Fruit fly (Drosophila melanogaster) whole organism, embryonic: Measurements from ENCODE around the gene CG5641.

Experiments
- CG10267 ChIP-seq: fragments of 200-800 bp; sonication (Bioruptor generic); optimal IDR thresholded peaks from 2 replicates; lab custom pipeline; 2018; ENCODE audit warnings: missing biosample characterization, mild to moderate bottlenecking, missing genetic modification characterization, moderate library complexity
- CG10543 ChIP-seq: fragments of 200-800 bp; sonication (Bioruptor generic); optimal IDR thresholded peaks from 3 replicates; lab custom pipeline; 2017; ENCODE audit warnings: missing biosample characterization, mild to moderate bottlenecking, missing genetic modification characterization, moderate library complexity
- CG1233 ChIP-seq: fragments of 200-800 bp; sonication (Bioruptor generic); optimal IDR thresholded peaks from 4 replicates; lab custom pipeline; 2018; ENCODE audit warnings: missing biosample characterization, mild to moderate bottlenecking, missing genetic modification characterization
- CG13424 ChIP-seq: fragments of 200-800 bp; sonication (Bioruptor generic); optimal IDR thresholded peaks from 2 replicates; lab custom pipeline; 2019; ENCODE audit warnings: missing biosample characterization, mild to moderate bottlenecking, missing genetic modification characterization, moderate library complexity
- CG14050 ChIP-seq: fragments of 200-800 bp; sonication (Bioruptor generic); IDR thresholded peaks from 3 replicates; pipeline ENCODE4 v1.3.6; 2022; ENCODE audit warnings: missing biosample characterization, missing genetic modification characterization
- CG15514 ChIP-seq: fragments of 200-800 bp; sonication (Bioruptor generic); optimal IDR thresholded peaks from 3 replicates; lab custom pipeline; 2017; ENCODE audit warnings: missing biosample characterization, missing genetic modification characterization, mild to moderate bottlenecking, moderate library complexity, missing genetic modification reagents
- CG17361 ChIP-seq: fragments of 200-800 bp; sonication (Bioruptor generic); IDR thresholded peaks from 3 replicates; pipeline ENCODE4 v1.3.6; 2022; ENCODE audit warnings: missing biosample characterization, missing genetic modification characterization
- CG17829 ChIP-seq: fragments of 200-800 bp; optimal IDR thresholded peaks from 2 replicates; lab custom pipeline; 2019; ENCODE audit warnings: missing biosample characterization, mild to moderate bottlenecking, missing genetic modification characterization, moderate library complexity
- CG18619 ChIP-seq: fragments of 200-800 bp; sonication (Bioruptor generic); optimal IDR thresholded peaks from 3 replicates; lab custom pipeline; 2017; ENCODE audit warnings: missing biosample characterization, mild to moderate bottlenecking, missing genetic modification characterization
- CG2120 ChIP-seq: fragments of 200-800 bp; sonication (Bioruptor generic); optimal IDR thresholded peaks from 3 replicates; lab custom pipeline; 2016; ENCODE audit warnings: missing biosample characterization, missing genetic modification characterization
- CG2678 ChIP-seq: fragments of 200-800 bp; sonication (Bioruptor generic); optimal IDR thresholded peaks from 3 replicates; lab custom pipeline; 2019; ENCODE audit warnings: missing biosample characterization, mild to moderate bottlenecking, missing genetic modification characterization, moderate library complexity
- CG32532 ChIP-seq: fragments of 200-800 bp; sonication (Bioruptor generic); IDR thresholded peaks from 2 replicates; pipeline ENCODE4 v1.3.6; 2022; ENCODE audit warnings: missing biosample characterization, missing genetic modification characterization
- CG34224 ChIP-seq: fragments of 200-800 bp; sonication (Bioruptor generic); IDR thresholded peaks from 3 replicates; pipeline ENCODE4 v1.3.6; 2022; ENCODE audit warnings: missing biosample characterization, missing genetic modification characterization; ENCODE audit not compliant: partially characterized antibody
- CG4730 ChIP-seq: fragments of 200-800 bp; sonication (Bioruptor generic); IDR thresholded peaks from 2 replicates; pipeline ENCODE4 v1.3.6; 2022; ENCODE audit warnings: missing biosample characterization, missing genetic modification characterization
- CG6765 ChIP-seq: fragments of 200-800 bp; sonication (Bioruptor generic); optimal IDR thresholded peaks from 3 replicates; lab custom pipeline; 2017; ENCODE audit warnings: missing biosample characterization, mild to moderate bottlenecking, missing genetic modification characterization
- CG7357 ChIP-seq: fragments of 200-800 bp; sonication (Bioruptor generic); IDR thresholded peaks from 3 replicates; pipeline ENCODE4 v1.3.6; 2022; ENCODE audit warnings: missing biosample characterization, missing genetic modification characterization
- CG7963 ChIP-seq: fragments of 200-800 bp; sonication (Bioruptor generic); IDR thresholded peaks from 3 replicates; pipeline ENCODE4 v1.3.6; 2022; ENCODE audit warnings: missing biosample characterization, missing genetic modification characterization; ENCODE audit not compliant: partially characterized antibody
- CG8924 ChIP-seq: fragments of 200-800 bp; optimal IDR thresholded peaks from 3 replicates; lab custom pipeline; 2019; ENCODE audit warnings: missing biosample characterization, mild to moderate bottlenecking, missing genetic modification characterization, moderate library complexity
- CG9437 ChIP-seq: fragments of 200-800 bp; sonication (Bioruptor generic); optimal IDR thresholded peaks from 2 replicates; lab custom pipeline; 2018; ENCODE audit warnings: missing biosample characterization, mild to moderate bottlenecking, missing genetic modification characterization
- CoRest ChIP-seq: fragments of 200-800 bp; sonication (Bioruptor generic); optimal IDR thresholded peaks from 3 replicates; lab custom pipeline; 2018; ENCODE audit warnings: missing biosample characterization, mild to moderate bottlenecking, missing genetic modification characterization, moderate library complexity
- Dll ChIP-seq: fragments of 200-800 bp; sonication (Bioruptor generic); IDR thresholded peaks from 4 replicates; pipeline ENCODE4 v1.3.6; 2022; ENCODE audit warnings: missing biosample characterization, missing genetic modification characterization; ENCODE audit not compliant: partially characterized antibody
- Eip74EF ChIP-seq, 2 experiments: fragments of 200-800 bp in 1 of 2; fragments of >200 bp in 1 of 2; sonication (Bioruptor generic) in 1 of 2; optimal IDR thresholded peaks; 2 replicates each; lab custom pipeline; 2017 to 2019; ENCODE audit warnings: missing biosample characterization in 2 of 2, missing genetic modification characterization in 2 of 2, mild to moderate bottlenecking in 1 of 2, moderate library complexity in 1 of 2
- Elba2 ChIP-seq: fragments of 200-800 bp; sonication (Bioruptor generic); optimal IDR thresholded peaks from 3 replicates; lab custom pipeline; 2016; ENCODE audit warnings: missing biosample characterization, missing genetic modification characterization
- Ets97D ChIP-seq: fragments of 200-800 bp; sonication (Bioruptor generic); optimal IDR thresholded peaks from 3 replicates; lab custom pipeline; 2016; ENCODE audit warnings: missing biosample characterization, missing genetic modification characterization
- Fer2 ChIP-seq: fragments of 200-800 bp; sonication (Bioruptor generic); optimal IDR thresholded peaks from 2 replicates; lab custom pipeline; 2018; ENCODE audit warnings: missing biosample characterization, mild to moderate bottlenecking, missing genetic modification characterization, moderate library complexity
- GATAe ChIP-seq: fragments of 200-800 bp; sonication (Bioruptor generic); conservative IDR thresholded peaks from 2 replicates; pipeline ENCODE4 v1.3.6; 2022; ENCODE audit warnings: missing biosample characterization, missing genetic modification characterization
- H2.0 ChIP-seq: fragments of 200-800 bp; sonication (Bioruptor generic); IDR thresholded peaks from 2 replicates; pipeline ENCODE4 v1.3.6; 2022; ENCODE audit warnings: missing biosample characterization, missing genetic modification characterization
- HLH4C ChIP-seq: fragments of 200-800 bp; sonication (Bioruptor generic); IDR thresholded peaks from 3 replicates; pipeline ENCODE4 v1.3.6; 2022; ENCODE audit warnings: missing biosample characterization, missing genetic modification characterization; ENCODE audit not compliant: partially characterized antibody
- HmgZ ChIP-seq: fragments of 200-800 bp; sonication (Bioruptor generic); optimal IDR thresholded peaks from 2 replicates; lab custom pipeline; 2018; ENCODE audit warnings: missing biosample characterization, mild to moderate bottlenecking, missing genetic modification characterization
- NFAT ChIP-seq: fragments of 200-800 bp; sonication (Bioruptor generic); IDR thresholded peaks from 2 replicates; pipeline ENCODE4 v1.3.6; 2022; ENCODE audit warnings: missing biosample characterization, missing genetic modification characterization
- Sry-δ ChIP-seq: fragments of 200-800 bp; sonication (Bioruptor generic); optimal IDR thresholded peaks from 2 replicates; lab custom pipeline; 2016; ENCODE audit warnings: missing biosample characterization, missing genetic modification characterization
- Trl ChIP-seq, 3 experiments: fragments of >200 bp in 2 of 3; fragments of 200-800 bp in 1 of 3; sonication (Bioruptor generic) in 1 of 3; optimal IDR thresholded peaks; 2 replicates in 1 of 3; 3 replicates in 2 of 3; lab custom pipeline; 2016 to 2017; ENCODE audit warnings: missing biosample characterization in 1 of 3, missing genetic modification characterization in 1 of 3
- al ChIP-seq: fragments of 200-800 bp; sonication (Bioruptor generic); IDR thresholded peaks from 2 replicates; pipeline ENCODE4 v1.3.6; 2022; ENCODE audit warnings: missing biosample characterization, missing genetic modification characterization
- ara ChIP-seq: fragments of 200-800 bp; sonication (Bioruptor generic); IDR thresholded peaks from 2 replicates; pipeline ENCODE4 v1.3.6; 2022; ENCODE audit warnings: missing biosample characterization, missing genetic modification characterization
- ash1 ChIP-seq: fragments of 200-800 bp; sonication (Bioruptor generic); optimal IDR thresholded peaks from 2 replicates; lab custom pipeline; 2018; ENCODE audit warnings: missing biosample characterization, mild to moderate bottlenecking, missing genetic modification characterization
- bab2 ChIP-seq: fragments of 200-800 bp; sonication (Bioruptor generic); optimal IDR thresholded peaks from 2 replicates; lab custom pipeline; 2016; ENCODE audit warnings: missing biosample characterization, missing genetic modification characterization
- bowl ChIP-seq: fragments of 200-800 bp; sonication (Bioruptor generic); IDR thresholded peaks from 2 replicates; pipeline ENCODE4 v1.3.6; 2022; ENCODE audit warnings: missing biosample characterization, missing genetic modification characterization
- dmrt11E ChIP-seq: fragments of 200-800 bp; sonication (Bioruptor generic); optimal IDR thresholded peaks from 3 replicates; lab custom pipeline; 2018; ENCODE audit warnings: missing biosample characterization, mild to moderate bottlenecking, missing genetic modification characterization, moderate library complexity
- esg ChIP-seq: fragments of 200-800 bp; sonication (Bioruptor generic); conservative IDR thresholded peaks from 2 replicates; pipeline ENCODE4 v1.3.6; 2022; ENCODE audit warnings: missing biosample characterization, missing genetic modification characterization
- fd96Cb ChIP-seq: fragments of 200-800 bp; sonication (Bioruptor generic); optimal IDR thresholded peaks from 2 replicates; lab custom pipeline; 2018; ENCODE audit warnings: missing biosample characterization, mild to moderate bottlenecking, missing genetic modification characterization, moderate library complexity
- lmd ChIP-seq: fragments of 200-800 bp; sonication (Bioruptor generic); IDR thresholded peaks from 2 replicates; pipeline ENCODE4 v1.3.6; 2022; ENCODE audit warnings: missing biosample characterization, missing genetic modification characterization
- peb ChIP-seq: fragments of 200-800 bp; sonication (Bioruptor generic); IDR thresholded peaks from 2 replicates; pipeline ENCODE4 v1.3.6; 2022; ENCODE audit warnings: missing biosample characterization, missing genetic modification characterization
- phol ChIP-seq: fragments of 200-800 bp; sonication (Bioruptor generic); optimal IDR thresholded peaks from 3 replicates; lab custom pipeline; 2018; ENCODE audit warnings: missing biosample characterization, mild to moderate bottlenecking, missing genetic modification characterization, moderate library complexity
- ranshi ChIP-seq: fragments of 200-800 bp; sonication (Bioruptor generic); IDR thresholded peaks from 2 replicates; pipeline ENCODE4 v1.3.6; 2022; ENCODE audit warnings: missing biosample characterization, missing genetic modification characterization
- salm ChIP-seq: fragments of 200-800 bp; sonication (Bioruptor generic); optimal IDR thresholded peaks from 2 replicates; lab custom pipeline; 2018; ENCODE audit warnings: missing biosample characterization, mild to moderate bottlenecking, missing genetic modification characterization
- sc ChIP-seq, 3 experiments: fragments of >200 bp in 2 of 3; fragments of 200-800 bp in 1 of 3; sonication (Bioruptor generic) in 1 of 3; optimal IDR thresholded peaks; 2 replicates in 2 of 3; 3 replicates in 1 of 3; lab custom pipeline; 2017; ENCODE audit warnings: mild to moderate bottlenecking in 1 of 3, missing biosample characterization in 1 of 3, missing genetic modification characterization in 1 of 3, missing genetic modification reagents in 1 of 3
- so ChIP-seq: fragments of 200-800 bp; sonication (Bioruptor generic); IDR thresholded peaks from 3 replicates; pipeline ENCODE4 v1.3.6; 2022; ENCODE audit warnings: missing biosample characterization, missing genetic modification characterization
- sug ChIP-seq: fragments of 200-800 bp; optimal IDR thresholded peaks from 2 replicates; lab custom pipeline; 2019; ENCODE audit warnings: missing biosample characterization, mild to moderate bottlenecking, missing genetic modification characterization, moderate library complexity
- trh ChIP-seq: fragments of 200-800 bp; sonication (Bioruptor generic); optimal IDR thresholded peaks from 2 replicates; lab custom pipeline; 2016; ENCODE audit warnings: missing biosample characterization, missing genetic modification characterization

CG5641 gene

dm6 chr3R:12431030-12431489, 2.0 kb upstream of the CG5641 start, which contains the start of gene Prosalpha2 (continued):
- TF ChIP-seq CG10267 (tag; lab: Kevin White, UChicago): peak; percentile 45
- TF ChIP-seq Sry-δ (GFP tag; lab: Kevin White, UChicago): no peak
- peak; percentile 30; the same call in 1 of the 2 replicates for TF ChIP-seq CG32532 (GFP tag; lab: Robert Waterston, UW)
- no peak for TF ChIP-seq CG18619 (GFP tag; lab: Kevin White, UChicago)
- peak; percentile 40 for TF ChIP-seq sug (tag; lab: Kevin White, UChicago)
- TF ChIP-seq HLH4C: no peak
- TF ChIP-seq ara (GFP tag; lab: Robert Waterston, UW): no peak
- peak; percentile 13 for TF ChIP-seq HmgZ (tag; lab: Kevin White, UChicago)
- no peak for TF ChIP-seq salm (tag; lab: Kevin White, UChicago)
- no peak for TF ChIP-seq esg (GFP tag; lab: Robert Waterston, UW)
- TF ChIP-seq Eip74EF (GFP tag; optimal IDR thresholded peaks at IDR 0.05; lab: Kevin White, UChicago): no peak
- TF ChIP-seq sc (optimal IDR thresholded peaks at IDR 0.05; lab: Kevin White, UChicago): no peak
- no peak for TF ChIP-seq sc (GFP tag; optimal IDR thresholded peaks at IDR 0.05; lab: Kevin White, UChicago)
- TF ChIP-seq CG7963: no peak
- no peak for TF ChIP-seq CG34224
- TF ChIP-seq CG2120 (GFP tag; lab: Kevin White, UChicago): peak; percentile 52
- TF ChIP-seq CG6765: no peak
- TF ChIP-seq Elba2 (GFP tag; lab: Kevin White, UChicago): peak; percentile 72
- no peak for TF ChIP-seq bowl (GFP tag; lab: Robert Waterston, UW)
- TF ChIP-seq CG7357: peak; percentile 93
- no peak for TF ChIP-seq CG1233 (GFP tag; lab: Kevin White, UChicago)
- TF ChIP-seq CG17361: 0 out of 3 replicates have a peak, but pooled peaks have one; percentile 27
- no peak for TF ChIP-seq CG14050 (GFP tag; lab: Robert Waterston, UW)
- TF ChIP-seq CG4730 (GFP tag; lab: Robert Waterston, UW): no peak
- TF ChIP-seq CG8924 (tag; lab: Kevin White, UChicago): peak; percentile 11
- no peak for TF ChIP-seq al (GFP tag; lab: Robert Waterston, UW)
- TF ChIP-seq CG9437 (GFP tag; lab: Kevin White, UChicago): no peak
- TF ChIP-seq NFAT (GFP tag; lab: Robert Waterston, UW): no peak
- peak; percentile 20 for TF ChIP-seq CG13424
- TF ChIP-seq Ets97D (GFP tag; lab: Kevin White, UChicago): peak; percentile 2
- TF ChIP-seq CoRest (tag; lab: Kevin White, UChicago): peak; percentile 74
- TF ChIP-seq peb (GFP tag; lab: Robert Waterston, UW): no peak
- TF ChIP-seq phol: peak; percentile 46
- TF ChIP-seq lmd: peak; percentile 15; the same call in 1 of the 2 replicates
- TF ChIP-seq H2.0 (GFP tag; lab: Robert Waterston, UW): no peak
- TF ChIP-seq fd96Cb (tag; lab: Kevin White, UChicago): no peak
- TF ChIP-seq Trl (optimal IDR thresholded peaks at IDR 0.05; lab: Kevin White, UChicago): no peak
- TF ChIP-seq Trl (GFP tag; optimal IDR thresholded peaks at IDR 0.05; lab: Kevin White, UChicago): no peak
- no peak for TF ChIP-seq bab2
- no peak for TF ChIP-seq CG10543 (GFP tag; lab: Kevin White, UChicago)
- TF ChIP-seq CG2678 (tag; lab: Kevin White, UChicago): no peak
- no peak for TF ChIP-seq ranshi
- TF ChIP-seq GATAe (GFP tag; lab: Robert Waterston, UW): no peak
- TF ChIP-seq Fer2: no peak
- TF ChIP-seq so (GFP tag; lab: Robert Waterston, UW): no peak
- no peak for TF ChIP-seq ash1
- no peak for TF ChIP-seq dmrt11E (tag; lab: Kevin White, UChicago)
- no peak for TF ChIP-seq trh (GFP tag; lab: Kevin White, UChicago)
- TF ChIP-seq CG17829 (tag; lab: Kevin White, UChicago): peak; percentile 33
- TF ChIP-seq CG15514: peak; percentile 62
- TF ChIP-seq Dll (GFP tag; lab: Robert Waterston, UW): 0 out of 4 replicates have a peak, but pooled peaks have one; percentile 29
